Worm (Caenorhabditis elegans) whole organism, L2 larva: ENCODE results near the gene C47E12.9.

Experiments used
- C34F6.9 ChIP-seq: fragments of 150-350 bp; optimal IDR thresholded peaks from 2 replicates; lab custom pipeline; 2014; ENCODE audit warnings: missing biosample characterization, missing genetic modification characterization
- F13H6.1 ChIP-seq: sonication (generic microtip); optimal IDR thresholded peaks from 2 replicates; lab custom pipeline; 2016; ENCODE audit warnings: missing genetic modification characterization, missing compliant biosample characterization
- R02D3.7 ChIP-seq: fragments of 150-350 bp; optimal IDR thresholded peaks from 2 replicates; lab custom pipeline; 2014; ENCODE audit warnings: missing biosample characterization, missing genetic modification characterization
- Y55F3AM.14 ChIP-seq: fragments of 200-800 bp; sonication (Bioruptor generic); optimal IDR thresholded peaks from 2 replicates; lab custom pipeline; 2018; ENCODE audit warnings: mild to moderate bottlenecking, missing genetic modification characterization, missing compliant biosample characterization
- ZK546.5 ChIP-seq: sonication (generic microtip); optimal IDR thresholded peaks from 2 replicates; lab custom pipeline; 2017; ENCODE audit warnings: missing biosample characterization, missing genetic modification characterization
- alr-1 ChIP-seq: fragments of 150-350 bp; optimal IDR thresholded peaks from 2 replicates; lab custom pipeline; 2014; ENCODE audit warnings: missing biosample characterization, missing genetic modification characterization
- aly-2 ChIP-seq: fragments of 150-350 bp; optimal IDR thresholded peaks from 2 replicates; lab custom pipeline; 2014; ENCODE audit warnings: missing biosample characterization, missing genetic modification characterization
- ama-1 ChIP-seq: fragments of 150-350 bp; optimal IDR thresholded peaks from 2 replicates; lab custom pipeline; 2018; ENCODE audit warnings: inconsistent platforms
- blmp-1 ChIP-seq: sonication (generic microtip); optimal IDR thresholded peaks from 2 replicates; lab custom pipeline; 2017; ENCODE audit warnings: missing genetic modification characterization, mild to moderate bottlenecking, missing compliant biosample characterization, antibody characterized with exemption, moderate library complexity; ENCODE audit not compliant: insufficient read depth
- ceh-16 ChIP-seq: fragments of 150-350 bp; optimal IDR thresholded peaks from 2 replicates; lab custom pipeline; 2014; ENCODE audit warnings: missing biosample characterization, missing genetic modification characterization
- ceh-82 ChIP-seq: fragments of 150-350 bp; optimal IDR thresholded peaks from 2 replicates; lab custom pipeline; 2014; ENCODE audit warnings: missing biosample characterization, missing genetic modification characterization
- crh-2 ChIP-seq: sonication (generic microtip); optimal IDR thresholded peaks from 2 replicates; lab custom pipeline; 2017; ENCODE audit warnings: missing biosample characterization, missing genetic modification characterization
- dmd-4 ChIP-seq: sonication (generic microtip); optimal IDR thresholded peaks from 2 replicates; lab custom pipeline; 2017; ENCODE audit warnings: missing biosample characterization, missing genetic modification characterization
- egl-27 ChIP-seq: sonication (generic microtip); optimal IDR thresholded peaks from 3 replicates; lab custom pipeline; 2017; ENCODE audit warnings: missing biosample characterization, missing genetic modification reagents, missing genetic modification characterization
- elt-1 ChIP-seq: fragments of 150-350 bp; optimal IDR thresholded peaks from 2 replicates; lab custom pipeline; 2014; ENCODE audit warnings: missing biosample characterization, missing genetic modification characterization
- elt-3 ChIP-seq: sonication (generic microtip); optimal IDR thresholded peaks from 2 replicates; lab custom pipeline; 2017; ENCODE audit warnings: missing biosample characterization, missing genetic modification characterization
- fos-1 ChIP-seq: fragments of 150-350 bp; optimal IDR thresholded peaks from 2 replicates; lab custom pipeline; 2014; ENCODE audit warnings: missing biosample characterization, missing genetic modification characterization
- gmeb-1 ChIP-seq: fragments of 150-350 bp; optimal IDR thresholded peaks from 2 replicates; lab custom pipeline; 2014; ENCODE audit warnings: missing biosample characterization, missing genetic modification characterization
- lin-11 ChIP-seq: fragments of 150-350 bp; sonication (generic microtip); optimal IDR thresholded peaks from 2 replicates; lab custom pipeline; 2014; ENCODE audit warnings: missing biosample characterization, missing genetic modification characterization, inconsistent platforms, mixed read lengths
- lin-13 ChIP-seq: fragments of 150-350 bp; optimal IDR thresholded peaks from 2 replicates; lab custom pipeline; 2014; ENCODE audit warnings: missing biosample characterization, missing genetic modification reagents, missing genetic modification characterization
- lin-39 ChIP-seq: fragments of 150-350 bp; optimal IDR thresholded peaks from 2 replicates; lab custom pipeline; 2014; ENCODE audit warnings: missing biosample characterization, missing genetic modification reagents, missing genetic modification characterization
- lsy-2 ChIP-seq, 2 experiments: fragments of 150-350 bp in 1 of 2; sonication (generic microtip) in 1 of 2; optimal IDR thresholded peaks; 2 replicates each; lab custom pipeline; 2014 to 2017; ENCODE audit warnings: missing biosample characterization in 2 of 2, missing genetic modification characterization in 2 of 2
- mab-5 ChIP-seq: fragments of 150-350 bp; optimal IDR thresholded peaks from 2 replicates; lab custom pipeline; 2014; ENCODE audit warnings: missing biosample characterization, missing genetic modification characterization
- mbf-1 ChIP-seq: sonication (generic microtip); optimal IDR thresholded peaks from 2 replicates; lab custom pipeline; 2017; ENCODE audit warnings: missing biosample characterization, missing genetic modification characterization
- mdl-1 ChIP-seq, 2 experiments: fragments of 150-350 bp in 1 of 2; sonication (generic microtip) in 1 of 2; optimal IDR thresholded peaks; 2 replicates each; lab custom pipeline; 2017; ENCODE audit warnings: missing biosample characterization in 2 of 2, missing genetic modification characterization in 2 of 2
- nhr-10 ChIP-seq: sonication (generic microtip); optimal IDR thresholded peaks from 2 replicates; lab custom pipeline; 2017; ENCODE audit warnings: missing biosample characterization, missing genetic modification characterization
- nhr-11 ChIP-seq: fragments of 150-350 bp; optimal IDR thresholded peaks from 2 replicates; lab custom pipeline; 2014; ENCODE audit warnings: missing biosample characterization, missing genetic modification characterization
- nhr-12 ChIP-seq: fragments of 150-350 bp; optimal IDR thresholded peaks from 2 replicates; lab custom pipeline; 2014; ENCODE audit warnings: missing biosample characterization, missing genetic modification characterization
- nhr-129 ChIP-seq: fragments of 150-350 bp; optimal IDR thresholded peaks from 2 replicates; lab custom pipeline; 2014; ENCODE audit warnings: missing biosample characterization, missing genetic modification characterization
- nhr-21 ChIP-seq: fragments of 150-350 bp; optimal IDR thresholded peaks from 2 replicates; lab custom pipeline; 2014; ENCODE audit warnings: missing biosample characterization, missing genetic modification characterization
- nhr-23 ChIP-seq: fragments of 150-350 bp; optimal IDR thresholded peaks from 2 replicates; lab custom pipeline; 2014; ENCODE audit warnings: missing biosample characterization, missing genetic modification reagents, missing genetic modification characterization
- nhr-237 ChIP-seq: fragments of 150-350 bp; optimal IDR thresholded peaks from 2 replicates; lab custom pipeline; 2014; ENCODE audit warnings: missing biosample characterization, missing genetic modification characterization
- nhr-25 ChIP-seq: fragments of 150-350 bp; sonication (generic microtip); optimal IDR thresholded peaks from 3 replicates; lab custom pipeline; 2014; ENCODE audit warnings: missing biosample characterization, missing genetic modification characterization
- nhr-6 ChIP-seq: fragments of 150-350 bp; optimal IDR thresholded peaks from 2 replicates; lab custom pipeline; 2014; ENCODE audit warnings: missing biosample characterization, missing genetic modification characterization
- nhr-77 ChIP-seq: fragments of 150-350 bp; optimal IDR thresholded peaks from 2 replicates; lab custom pipeline; 2014; ENCODE audit warnings: missing biosample characterization, missing genetic modification characterization
- peb-1 ChIP-seq: fragments of 150-350 bp; optimal IDR thresholded peaks from 2 replicates; lab custom pipeline; 2014; ENCODE audit warnings: missing biosample characterization, missing genetic modification characterization
- sem-4 ChIP-seq: fragments of 150-350 bp; optimal IDR thresholded peaks from 2 replicates; lab custom pipeline; 2014; ENCODE audit warnings: missing biosample characterization, missing genetic modification reagents, missing genetic modification characterization
- skn-1 ChIP-seq: sonication (generic microtip); optimal IDR thresholded peaks from 2 replicates; lab custom pipeline; 2017; ENCODE audit warnings: missing biosample characterization, missing genetic modification characterization
- sma-3 ChIP-seq: sonication (generic microtip); optimal IDR thresholded peaks from 2 replicates; lab custom pipeline; 2016; ENCODE audit warnings: missing genetic modification reagents, missing genetic modification characterization, missing compliant biosample characterization
- sma-9 ChIP-seq, 2 experiments: fragments of 150-350 bp in 1 of 2; sonication (generic microtip) in 1 of 2; optimal IDR thresholded peaks; 2 replicates each; lab custom pipeline; 2014 to 2016; ENCODE audit warnings: missing genetic modification characterization in 2 of 2, mild to moderate bottlenecking in 1 of 2, missing biosample characterization in 1 of 2, missing compliant biosample characterization in 1 of 2, missing genetic modification reagents in 1 of 2, moderate library complexity in 1 of 2
- snpc-4 ChIP-seq: fragments of 150-350 bp; optimal IDR thresholded peaks from 2 replicates; lab custom pipeline; 2014; ENCODE audit warnings: missing biosample characterization, missing genetic modification characterization
- unc-39 ChIP-seq: fragments of 150-350 bp; optimal IDR thresholded peaks from 2 replicates; lab custom pipeline; 2014; ENCODE audit warnings: missing biosample characterization, missing genetic modification characterization
- unc-55 ChIP-seq: fragments of 150-350 bp; sonication (generic microtip); optimal IDR thresholded peaks from 3 replicates; lab custom pipeline; 2014; ENCODE audit warnings: missing biosample characterization, missing genetic modification reagents, missing genetic modification characterization
- unc-62 ChIP-seq: fragments of 150-350 bp; optimal IDR thresholded peaks from 2 replicates; lab custom pipeline; 2014; ENCODE audit warnings: missing biosample characterization, missing genetic modification reagents, missing genetic modification characterization
- ztf-1 ChIP-seq: fragments of 200-800 bp; sonication (Bioruptor generic); conservative IDR thresholded peaks from 2 replicates; pipeline ENCODE4 v1.3.6; 2022; ENCODE audit warnings: missing genetic modification characterization, missing compliant biosample characterization
- ztf-11 ChIP-seq: sonication (generic microtip); optimal IDR thresholded peaks from 2 replicates; lab custom pipeline; 2017; ENCODE audit warnings: missing biosample characterization, missing genetic modification characterization
- ztf-4 ChIP-seq: fragments of 150-350 bp; optimal IDR thresholded peaks from 2 replicates; lab custom pipeline; 2014; ENCODE audit warnings: missing biosample characterization, missing genetic modification characterization

C47E12.9 gene

ce11 chrIV:9974392-9974791, at the start of gene C47E12.9:
Gene C47E12.9, plus strand, starts transcription at chrIV:9974692.
- TF ChIP-seq lin-13 (GFP tag; lab: Kevin White, UChicago) (no peak), ztf-1 (GFP tag; lab: Robert Waterston, UW) (no peak)

DNA sequence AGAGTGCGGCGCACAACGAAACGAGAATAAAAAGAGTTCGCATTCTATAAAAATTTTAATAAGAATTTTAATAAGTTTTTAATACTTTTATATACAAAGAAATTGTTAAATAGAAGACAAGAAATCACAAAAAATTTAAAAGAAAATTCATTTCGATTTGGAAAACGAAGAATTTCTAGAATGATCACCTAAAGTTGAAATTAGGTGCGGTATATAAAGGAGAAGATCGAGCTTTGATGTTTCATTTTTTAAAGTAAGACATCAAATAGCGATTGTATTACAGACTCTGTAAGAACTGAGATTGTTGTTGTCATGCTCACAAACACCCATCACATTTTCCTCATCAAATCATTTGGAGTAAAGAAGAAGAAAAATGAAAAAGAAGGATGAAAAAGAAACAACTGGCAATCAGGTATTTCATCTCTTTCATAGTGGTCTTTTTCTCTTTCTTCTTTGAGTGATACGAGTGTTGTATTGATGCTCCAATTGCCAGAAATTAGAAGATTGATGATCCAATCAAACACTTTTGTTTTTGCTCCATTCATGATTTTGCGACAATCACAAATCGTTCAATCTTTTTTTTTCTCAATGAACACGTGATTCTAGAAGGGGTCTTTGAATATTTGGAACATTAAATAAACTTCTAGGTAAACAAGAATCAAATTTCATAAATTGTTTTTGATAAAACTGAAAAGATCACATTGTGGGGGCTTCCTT, 46.2 kb upstream of the C47E12.9 start, which contains the start of gene dur-1:
TSS of gene dur-1 (minus strand) at position 51 of the 717 bp plus-strand sequence.
- TF ChIP-seq ztf-1 (GFP tag; lab: Robert Waterston, UW) (no peak), lsy-2 (tag; optimal IDR thresholded peaks at IDR 0.05; lab: Kevin White, UChicago) (peak in 1 of 2 experiments; percentile 61), sma-3 (GFP tag; lab: Kevin White, UChicago) (no peak), nhr-129 (peak; percentile 56), lin-39 (peak; percentile 38), C34F6.9 (tag; lab: Kevin White, UChicago) (peak; percentile 61), nhr-10 (no peak), F13H6.1 (tag; lab: Kevin White, UChicago) (peak; percentile 76), ZK546.5 (no peak), nhr-12 (tag; lab: Kevin White, UChicago) (no peak), elt-3 (tag; lab: Kevin White, UChicago) (no peak), sma-9 (GFP tag; optimal IDR thresholded peaks at IDR 0.05; lab: Kevin White, UChicago) (peak; percentile 16), sma-9 (tag; optimal IDR thresholded peaks at IDR 0.05; lab: Kevin White, UChicago) (no peak), mdl-1 (tag; optimal IDR thresholded peaks at IDR 0.05; lab: Kevin White, UChicago) (no peak)
- TF ChIP-seq, all 48 proteins: peak for 6

- TF ChIP-seq crh-2 (tag; lab: Kevin White, UChicago) (peak; percentile 26), nhr-237 (tag; lab: Kevin White, UChicago) (no peak), lin-39 (no peak), C34F6.9 (tag; lab: Kevin White, UChicago) (peak; percentile 93), unc-62 (GFP tag; lab: Kevin White, UChicago) (no peak), mbf-1 (tag; lab: Kevin White, UChicago) (no peak), blmp-1 (tag; lab: Kevin White, UChicago) (no peak), elt-1 (no peak), nhr-10 (no peak), alr-1 (no peak), R02D3.7 (tag; lab: Kevin White, UChicago) (no peak), ztf-4 (tag; lab: Kevin White, UChicago) (no peak), sem-4 (tag; lab: Kevin White, UChicago) (peak; percentile 22), dmd-4 (tag; lab: Kevin White, UChicago) (no peak), nhr-23 (tag; lab: Kevin White, UChicago) (no peak), unc-55 (GFP tag; lab: Kevin White, UChicago) (peak; percentile 89), gmeb-1 (peak; percentile 33), nhr-6 (no peak), sma-3 (GFP tag; lab: Kevin White, UChicago) (no peak), lsy-2 (tag; optimal IDR thresholded peaks at IDR 0.05; lab: Kevin White, UChicago) (peak in 1 of 2 experiments; percentile 74), fos-1 (tag; lab: Kevin White, UChicago) (no peak), ama-1 (lab: Kevin White, UChicago) (no peak), nhr-25 (tag; lab: Kevin White, UChicago) (no peak), mab-5 (no peak), aly-2 (tag; lab: Kevin White, UChicago) (no peak), ZK546.5 (no peak), F13H6.1 (tag; lab: Kevin White, UChicago) (no peak), sma-9 (GFP tag; optimal IDR thresholded peaks at IDR 0.05; lab: Kevin White, UChicago) (no peak), sma-9 (tag; optimal IDR thresholded peaks at IDR 0.05; lab: Kevin White, UChicago) (no peak), peb-1 (tag; lab: Kevin White, UChicago) (no peak), skn-1 (tag; lab: Kevin White, UChicago) (no peak), ceh-16 (tag; lab: Kevin White, UChicago) (no peak), ztf-11 (tag; lab: Kevin White, UChicago) (no peak), lin-11 (tag; lab: Kevin White, UChicago) (no peak), ceh-82 (no peak), nhr-12 (tag; lab: Kevin White, UChicago) (no peak), ztf-1 (GFP tag; lab: Robert Waterston, UW) (no peak), nhr-11 (tag; lab: Kevin White, UChicago) (no peak), nhr-21 (tag; lab: Kevin White, UChicago) (no peak), mdl-1 (tag; optimal IDR thresholded peaks at IDR 0.05; lab: Kevin White, UChicago) (no peak), snpc-4 (tag; lab: Kevin White, UChicago) (no peak), nhr-129 (peak; percentile 42), elt-3 (tag; lab: Kevin White, UChicago) (no peak), unc-39 (tag; lab: Kevin White, UChicago) (no peak), egl-27 (no peak), nhr-77 (no peak), Y55F3AM.14 (no peak)
Measured at ce11 chrIV:9932055-9932454, 42.4 kb upstream of the C47E12.9 start, which contains the start of the genes trmt-10A and F25H8.2. Gene trmt-10A, minus strand, starts transcription at chrIV:9932213. Gene F25H8.2, plus strand, starts transcription at chrIV:9932235.
